Fruit fly (Drosophila melanogaster) whole organism: ENCODE measurements around the gene CG11425.

Source experiments
- CG8478 ChIP-seq: fragments of >200 bp; optimal IDR thresholded peaks from 2 replicates; lab custom pipeline; 2018; ENCODE audit warnings: inconsistent platforms
- pan ChIP-seq: fragments of >200 bp; optimal IDR thresholded peaks from 2 replicates; lab custom pipeline; 2017
- psq ChIP-seq: fragments of >200 bp; optimal IDR thresholded peaks from 2 replicates; lab custom pipeline; 2017
- usp ChIP-seq: fragments of >200 bp; optimal IDR thresholded peaks from 2 replicates; lab custom pipeline; 2017; ENCODE audit warnings: missing biosample characterization, missing genetic modification characterization, mixed read lengths

DNA sequence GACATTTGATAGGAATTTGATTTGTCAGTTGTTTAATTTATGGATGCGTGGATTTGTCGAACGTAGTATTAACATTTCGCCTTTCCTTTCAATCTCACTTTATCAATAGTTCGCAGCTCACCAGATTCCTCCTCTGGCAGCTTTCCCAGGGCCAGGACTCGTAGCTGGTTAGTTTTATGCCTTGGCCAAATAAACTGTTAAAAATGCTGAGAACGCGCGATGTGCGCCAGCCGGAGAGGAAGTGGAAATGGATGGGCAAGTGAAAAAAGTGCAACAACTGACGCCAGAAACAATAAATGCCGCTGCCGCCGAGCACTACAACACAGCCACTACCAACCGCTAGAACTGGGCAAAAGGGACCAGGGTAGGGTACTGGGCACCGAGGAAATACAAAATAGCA is 8.9 kb downstream of the CG11425 start:
- TF ChIP-seq psq (lab: Kevin White, UChicago) = no peak
- no peak for TF ChIP-seq usp (GFP tag; lab: Kevin White, UChicago)
- no peak for TF ChIP-seq CG8478 (lab: Kevin White, UChicago)
- TF ChIP-seq pan (lab: Kevin White, UChicago) = no peak
